Fruit fly (Drosophila melanogaster) whole organism, prepupa: ENCODE measurements around the gene CG15878.

Experiments
- Blimp-1 ChIP-seq: fragments of 200-800 bp; sonication (Bioruptor generic); optimal IDR thresholded peaks from 3 replicates; lab custom pipeline; 2017; ENCODE audit warnings: missing biosample characterization, missing genetic modification characterization, mild to moderate bottlenecking, moderate library complexity, missing genetic modification reagents
- CG10631 ChIP-seq: fragments of 200-800 bp; sonication (Bioruptor generic); optimal IDR thresholded peaks from 2 replicates; lab custom pipeline; 2016; ENCODE audit warnings: missing biosample characterization, missing genetic modification characterization
- CG10669 ChIP-seq: fragments of 200-800 bp; sonication (Bioruptor generic); optimal IDR thresholded peaks from 3 replicates; lab custom pipeline; 2018; ENCODE audit warnings: missing biosample characterization, mild to moderate bottlenecking, missing genetic modification characterization, moderate library complexity
- CG11294 ChIP-seq: fragments of 200-800 bp; sonication (Bioruptor generic); IDR thresholded peaks from 2 replicates; pipeline ENCODE4 v1.3.6; 2022; ENCODE audit warnings: missing biosample characterization, missing genetic modification characterization
- CG11902 ChIP-seq: fragments of 200-800 bp; sonication (Bioruptor generic); optimal IDR thresholded peaks from 3 replicates; lab custom pipeline; 2016; ENCODE audit warnings: missing biosample characterization, missing genetic modification characterization
- CG16779 ChIP-seq: fragments of 200-800 bp; sonication (Bioruptor generic); optimal IDR thresholded peaks from 3 replicates; lab custom pipeline; 2017; ENCODE audit warnings: missing biosample characterization, mild to moderate bottlenecking, missing genetic modification characterization
- CG3032 ChIP-seq: fragments of 200-800 bp; optimal IDR thresholded peaks from 2 replicates; lab custom pipeline; 2019; ENCODE audit warnings: missing biosample characterization, mild to moderate bottlenecking, missing genetic modification characterization, moderate library complexity
- CG31627 ChIP-seq: fragments of 200-800 bp; sonication (Bioruptor generic); optimal IDR thresholded peaks from 3 replicates; lab custom pipeline; 2016; ENCODE audit warnings: missing biosample characterization, missing genetic modification characterization
- CG6792 ChIP-seq: fragments of 200-800 bp; sonication (Bioruptor generic); optimal IDR thresholded peaks from 3 replicates; lab custom pipeline; 2016; ENCODE audit warnings: missing biosample characterization, missing genetic modification characterization
- CG8119 ChIP-seq: fragments of 200-800 bp; sonication (Bioruptor generic); IDR thresholded peaks from 3 replicates; pipeline ENCODE4 v1.3.6; 2022; ENCODE audit warnings: missing biosample characterization, missing genetic modification characterization
- CG8319 ChIP-seq: fragments of 200-800 bp; sonication (Bioruptor generic); optimal IDR thresholded peaks from 3 replicates; lab custom pipeline; 2016; ENCODE audit warnings: missing biosample characterization, missing genetic modification characterization
- Eip75B ChIP-seq: fragments of 200-800 bp; sonication (Bioruptor generic); optimal IDR thresholded peaks from 3 replicates; lab custom pipeline; 2016; ENCODE audit warnings: missing biosample characterization, missing genetic modification characterization
- Eip78C ChIP-seq: fragments of 200-800 bp; sonication (Bioruptor generic); peaks from one replicate; lab custom pipeline; 2016; ENCODE audit warnings: missing biosample characterization, missing genetic modification characterization
- Ets96B ChIP-seq: fragments of 200-800 bp; optimal IDR thresholded peaks from 2 replicates; lab custom pipeline; 2019; ENCODE audit warnings: missing biosample characterization, mild to moderate bottlenecking, missing genetic modification characterization, moderate library complexity
- Gug ChIP-seq: fragments of 200-800 bp; sonication (Bioruptor generic); IDR thresholded peaks from 2 replicates; pipeline ENCODE4 v1.3.6; 2022; ENCODE audit warnings: missing biosample characterization, missing genetic modification characterization
- Hr38 ChIP-seq: sonication (Bioruptor generic); optimal IDR thresholded peaks from 2 replicates; lab custom pipeline; 2016; ENCODE audit warnings: missing biosample characterization, missing genetic modification characterization
- Hr4 ChIP-seq: fragments of 200-800 bp; sonication (Bioruptor generic); optimal IDR thresholded peaks from 3 replicates; lab custom pipeline; 2016; ENCODE audit warnings: missing biosample characterization, missing genetic modification characterization
- Met ChIP-seq: fragments of 200-800 bp; sonication (Bioruptor generic); optimal IDR thresholded peaks from 3 replicates; lab custom pipeline; 2016; ENCODE audit warnings: missing biosample characterization, missing genetic modification characterization
- OdsH ChIP-seq: fragments of 200-800 bp; sonication (Bioruptor generic); optimal IDR thresholded peaks from 3 replicates; lab custom pipeline; 2016; ENCODE audit warnings: missing biosample characterization, missing genetic modification characterization
- Smox ChIP-seq: fragments of 200-800 bp; sonication (Bioruptor generic); optimal IDR thresholded peaks from 3 replicates; lab custom pipeline; 2016; ENCODE audit warnings: missing biosample characterization, missing genetic modification characterization
- Sox102F ChIP-seq: fragments of 200-800 bp; sonication (Bioruptor generic); optimal IDR thresholded peaks from 2 replicates; lab custom pipeline; 2016; ENCODE audit warnings: missing biosample characterization, mild to moderate bottlenecking, missing genetic modification characterization
- Sox14 ChIP-seq: fragments of 200-800 bp; sonication (Bioruptor generic); optimal IDR thresholded peaks from 3 replicates; lab custom pipeline; 2016; ENCODE audit warnings: missing biosample characterization, missing genetic modification characterization
- cyc ChIP-seq: fragments of 200-800 bp; sonication (Bioruptor generic); optimal IDR thresholded peaks from 3 replicates; lab custom pipeline; 2016; ENCODE audit warnings: missing biosample characterization, missing genetic modification characterization
- dsx ChIP-seq: fragments of 200-800 bp; optimal IDR thresholded peaks from 3 replicates; lab custom pipeline; 2019; ENCODE audit warnings: missing biosample characterization, mild to moderate bottlenecking, missing genetic modification characterization, moderate library complexity; ENCODE audit not compliant: poor library complexity, severe bottlenecking
- fd59A ChIP-seq: fragments of 200-800 bp; sonication (Bioruptor generic); optimal IDR thresholded peaks from 2 replicates; lab custom pipeline; 2017; ENCODE audit warnings: missing biosample characterization, mild to moderate bottlenecking, missing genetic modification characterization, missing genetic modification reagents
- fkh ChIP-seq: fragments of 200-800 bp; sonication (Bioruptor generic); optimal IDR thresholded peaks from 3 replicates; lab custom pipeline; 2017; ENCODE audit warnings: missing biosample characterization, mild to moderate bottlenecking, missing genetic modification characterization, moderate library complexity
- lz ChIP-seq: fragments of 200-800 bp; sonication (Bioruptor generic); optimal IDR thresholded peaks from 3 replicates; lab custom pipeline; 2016; ENCODE audit warnings: missing biosample characterization, missing genetic modification characterization
- net ChIP-seq: fragments of 200-800 bp; sonication (Bioruptor generic); optimal IDR thresholded peaks from 3 replicates; lab custom pipeline; 2016; ENCODE audit warnings: missing biosample characterization, missing genetic modification characterization
- salr ChIP-seq, 2 experiments: fragments of 200-800 bp; sonication (Bioruptor generic); optimal IDR thresholded peaks; 3 replicates each; lab custom pipeline; 2016 to 2018; ENCODE audit warnings: missing biosample characterization in 2 of 2, missing genetic modification characterization in 2 of 2, mild to moderate bottlenecking in 1 of 2
- spab ChIP-seq: fragments of 200-800 bp; sonication (Bioruptor generic); optimal IDR thresholded peaks from 2 replicates; lab custom pipeline; 2017; ENCODE audit warnings: missing biosample characterization, mild to moderate bottlenecking, missing genetic modification characterization, missing genetic modification reagents
- svp ChIP-seq: fragments of 200-800 bp; sonication (Bioruptor generic); peaks from one replicate; lab custom pipeline; 2016; ENCODE audit warnings: missing biosample characterization, missing genetic modification characterization
- vri ChIP-seq: fragments of 200-800 bp; sonication (Bioruptor generic); optimal IDR thresholded peaks from 3 replicates; lab custom pipeline; 2016; ENCODE audit warnings: missing biosample characterization, mild to moderate bottlenecking, missing genetic modification characterization

The CG15878 gene

dm6 chr3L:2228367-2229171 is 16.3 kb upstream of the CG15878 start:
- TF ChIP-seq CG3032 (tag; lab: Kevin White, UChicago) (no peak), CG10669 (GFP tag; lab: Kevin White, UChicago) (no peak), salr (GFP tag; optimal IDR thresholded peaks at IDR 0.05; lab: Kevin White, UChicago) (no peak), lz (GFP tag; lab: Kevin White, UChicago) (no peak), CG31627 (GFP tag; lab: Kevin White, UChicago) (no peak), CG6792 (GFP tag; lab: Kevin White, UChicago) (no peak), net (GFP tag; lab: Kevin White, UChicago) (no peak), Sox14 (GFP tag; lab: Kevin White, UChicago) (no peak), Ets96B (tag; lab: Kevin White, UChicago) (no peak), Hr4 (GFP tag; lab: Kevin White, UChicago) (no peak), Smox (no peak), spab (GFP tag; lab: Kevin White, UChicago) (no peak), Met (GFP tag; lab: Kevin White, UChicago) (no peak), CG11294 (no peak), CG16779 (no peak), CG10631 (GFP tag; lab: Kevin White, UChicago) (no peak), dsx (no peak), Gug (no peak)

- TF ChIP-seq OdsH (GFP tag; lab: Kevin White, UChicago), result no peak
- no peak for TF ChIP-seq Eip78C (GFP tag; lab: Kevin White, UChicago)
- TF ChIP-seq Hr38 (GFP tag; lab: Kevin White, UChicago), result no peak
- no peak for TF ChIP-seq Hr4 (GFP tag; lab: Kevin White, UChicago)
- no peak for TF ChIP-seq Sox14 (GFP tag; lab: Kevin White, UChicago)
These were observed 15.6 kb downstream of the CG15878 start, which contains the start of gene CG8960 for dm6 chr3L:2196713-2197112. TSS of gene CG8960 (plus strand) at chr3L:2197013.

dm6 chr3L:2191994-2192450 is 20.3 kb downstream of the CG15878 start, which contains the start of gene CG5707:
TSS of gene CG5707 (minus strand) at chr3L:2192221.
- peak; percentile 16 for TF ChIP-seq Eip78C (GFP tag; lab: Kevin White, UChicago)
- no peak for TF ChIP-seq Blimp-1
- TF ChIP-seq vri (GFP tag; lab: Kevin White, UChicago), result no peak
- TF ChIP-seq Eip75B, result no peak
- TF ChIP-seq fkh (GFP tag; lab: Kevin White, UChicago), result no peak
- no peak for TF ChIP-seq fd59A (GFP tag; lab: Kevin White, UChicago)
- TF ChIP-seq, all 60 proteins: peak for 1

DNA sequence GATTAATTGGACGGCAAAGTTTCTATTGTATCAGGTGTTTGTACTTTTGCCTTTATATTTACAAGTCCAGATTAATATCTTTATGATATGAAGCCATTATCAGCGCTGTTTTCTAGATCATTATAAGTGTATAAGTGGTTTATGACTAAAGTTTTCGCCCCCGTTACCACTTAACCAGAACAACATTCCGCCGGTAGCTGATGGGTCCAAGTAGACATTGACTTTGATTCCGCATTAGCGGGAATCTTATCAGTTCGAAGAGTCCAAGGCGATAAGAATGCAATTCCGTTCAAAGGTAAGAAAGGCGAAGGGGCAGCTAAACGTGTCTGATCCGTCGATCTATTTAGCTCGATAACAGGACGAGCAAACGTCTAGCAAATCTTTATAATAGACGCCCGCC is 20.8 kb downstream of the CG15878 start:
- no peak for TF ChIP-seq CG8119 (GFP tag; lab: Robert Waterston, UW)
- TF ChIP-seq spab (GFP tag; lab: Kevin White, UChicago), result no peak
- TF ChIP-seq svp (GFP tag; lab: Kevin White, UChicago), result peak; percentile 43
- TF ChIP-seq CG8319, result no peak
- no peak for TF ChIP-seq Sox102F

DNA sequence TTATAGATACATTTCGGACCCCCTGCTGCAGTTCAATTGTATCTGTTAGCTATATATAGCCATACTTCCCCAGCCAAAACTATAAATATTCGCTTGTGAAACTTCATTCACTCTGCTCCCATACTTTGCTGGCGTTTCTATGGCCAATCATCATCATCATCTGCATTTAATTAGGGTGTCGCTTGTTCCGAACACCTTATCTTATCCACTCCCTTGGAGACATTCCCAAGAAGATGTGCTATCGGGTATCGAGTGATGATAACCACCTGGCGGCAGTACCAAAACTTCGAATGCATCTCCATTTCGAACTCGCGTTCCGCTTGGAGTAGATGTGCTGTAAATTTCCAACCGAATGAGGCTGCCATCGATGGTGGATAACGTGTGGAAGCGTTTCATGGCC is 26.7 kb downstream of the CG15878 start, which contains the start of gene CG13810:
CG13810 (plus strand) TSS at position 301 of the 400 bp plus-strand sequence.
- TF ChIP-seq Eip78C (GFP tag; lab: Kevin White, UChicago) (no peak), Smox (no peak)
- TF ChIP-seq, all 60 proteins: peak for 0

DNA sequence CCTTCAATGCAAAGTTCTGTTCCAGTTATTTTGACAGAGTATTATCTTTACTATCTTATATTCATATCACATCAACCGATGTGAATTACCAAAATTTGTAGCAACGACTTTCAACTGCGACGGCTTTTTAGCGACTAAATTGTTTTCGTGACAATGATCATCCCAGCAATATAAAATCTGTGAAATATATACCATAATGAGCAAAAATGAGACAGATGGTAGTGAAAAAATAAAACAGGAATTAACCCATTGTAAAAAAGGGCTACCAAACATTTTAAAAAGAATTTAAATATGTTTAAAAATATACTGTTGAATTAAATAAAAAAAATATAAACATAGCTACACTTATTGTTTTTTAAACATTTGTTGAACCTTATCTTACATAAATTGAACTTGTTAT is 38.1 kb downstream of the CG15878 start, which contains the start of gene CG15820:
CG15820 (minus strand) TSS at position 101 of the 400 bp plus-strand sequence.
- TF ChIP-seq CG11902, result no peak
- no peak for TF ChIP-seq spab (GFP tag; lab: Kevin White, UChicago)
- TF ChIP-seq cyc (GFP tag; lab: Kevin White, UChicago), result no peak
- peak; percentile 42 for TF ChIP-seq svp (GFP tag; lab: Kevin White, UChicago)
